Worm (Caenorhabditis elegans) whole organism, L1 larva: ENCODE data around the gene ZC504.1.

Experiments
- C34B4.2 ChIP-seq: sonication (generic microtip); optimal IDR thresholded peaks from 2 replicates; lab custom pipeline; 2017; ENCODE audit warnings: mild to moderate bottlenecking, missing genetic modification characterization, missing compliant biosample characterization
- F16B12.6 ChIP-seq: fragments of 150-350 bp; optimal IDR thresholded peaks from 2 replicates; lab custom pipeline; 2014; ENCODE audit warnings: missing biosample characterization, missing genetic modification characterization
- alr-1 ChIP-seq: fragments of 200-800 bp; sonication (Bioruptor generic); optimal IDR thresholded peaks from 2 replicates; lab custom pipeline; 2018; ENCODE audit warnings: borderline replicate concordance, mild to moderate bottlenecking, missing genetic modification characterization, missing compliant biosample characterization
- aly-2 ChIP-seq: fragments of 150-350 bp; optimal IDR thresholded peaks from 2 replicates; lab custom pipeline; 2014; ENCODE audit warnings: missing biosample characterization, missing genetic modification characterization
- ama-1 ChIP-seq: fragments of 150-350 bp; optimal IDR thresholded peaks from 2 replicates; lab custom pipeline; 2014
- ceh-63 ChIP-seq: fragments of 200-800 bp; sonication (Bioruptor generic); optimal IDR thresholded peaks from 2 replicates; lab custom pipeline; 2018; ENCODE audit warnings: mild to moderate bottlenecking, missing genetic modification characterization, missing compliant biosample characterization
- ceh-82 ChIP-seq, 3 experiments: fragments of 150-350 bp in 1 of 3; sonication (generic microtip) in 2 of 3; optimal IDR thresholded peaks; 2 replicates each; lab custom pipeline; 2014 to 2017; ENCODE audit warnings: missing biosample characterization in 3 of 3, missing genetic modification characterization in 3 of 3
- ceh-90 ChIP-seq: sonication (generic microtip); optimal IDR thresholded peaks from 2 replicates; lab custom pipeline; 2016; ENCODE audit warnings: missing genetic modification characterization, missing compliant biosample characterization
- ces-1 ChIP-seq: fragments of 150-350 bp; optimal IDR thresholded peaks from 2 replicates; lab custom pipeline; 2014; ENCODE audit warnings: missing biosample characterization, missing genetic modification reagents, missing genetic modification characterization
- dpl-1 ChIP-seq, 3 experiments: fragments of 150-350 bp in 2 of 3; sonication (generic microtip) in 1 of 3; optimal IDR thresholded peaks; 2 replicates each; lab custom pipeline; 2014 to 2017; ENCODE audit warnings: missing biosample characterization in 3 of 3, missing genetic modification characterization in 3 of 3, missing genetic modification reagents in 3 of 3
- dsc-1 ChIP-seq: sonication (generic microtip); optimal IDR thresholded peaks from 2 replicates; lab custom pipeline; 2016; ENCODE audit warnings: mild to moderate bottlenecking, missing genetic modification characterization, missing compliant biosample characterization
- efl-1 ChIP-seq, 4 experiments: fragments of 150-350 bp; optimal IDR thresholded peaks in 3 of 4; peaks in 1 of 4; 1 replicate in 1 of 4; 2 replicates in 3 of 4; lab custom pipeline; 2014; ENCODE audit warnings: missing biosample characterization in 2 of 4, missing genetic modification characterization in 2 of 4, missing genetic modification reagents in 2 of 4
- egl-27 ChIP-seq, 2 experiments: fragments of 150-350 bp in 1 of 2; sonication (generic microtip); optimal IDR thresholded peaks; 3 replicates each; lab custom pipeline; 2017 to 2018; ENCODE audit warnings: missing biosample characterization in 2 of 2, missing genetic modification characterization in 2 of 2, missing genetic modification reagents in 2 of 2
- elt-2 ChIP-seq: sonication (generic microtip); optimal IDR thresholded peaks from 2 replicates; lab custom pipeline; 2016; ENCODE audit warnings: missing genetic modification characterization, mild to moderate bottlenecking, inconsistent platforms, missing compliant biosample characterization, missing genetic modification reagents
- elt-3 ChIP-seq, 6 experiments: fragments of 150-350 bp in 1 of 6; sonication (generic microtip); optimal IDR thresholded peaks; 2 replicates each; lab custom pipeline; 2017 to 2018; ENCODE audit warnings: missing biosample characterization in 6 of 6, missing genetic modification characterization in 6 of 6, inconsistent platforms in 1 of 6
- fkh-10 ChIP-seq: sonication (generic microtip); optimal IDR thresholded peaks from 2 replicates; lab custom pipeline; 2017; ENCODE audit warnings: missing biosample characterization, missing genetic modification reagents, missing genetic modification characterization
- fkh-4 ChIP-seq: sonication (generic microtip); optimal IDR thresholded peaks from 2 replicates; lab custom pipeline; 2016; ENCODE audit warnings: missing compliant biosample characterization, missing genetic modification characterization, borderline replicate concordance
- fkh-8 ChIP-seq: sonication (generic microtip); optimal IDR thresholded peaks from 2 replicates; lab custom pipeline; 2016; ENCODE audit warnings: mild to moderate bottlenecking, missing genetic modification characterization, missing compliant biosample characterization
- grh-1 ChIP-seq: fragments of 200-800 bp; sonication (Bioruptor generic); IDR thresholded peaks from 2 replicates; pipeline ENCODE4 v1.3.6; 2022; ENCODE audit warnings: missing genetic modification reagents, missing genetic modification characterization, missing compliant biosample characterization
- hlh-17 ChIP-seq: fragments of 200-800 bp; sonication (Bioruptor generic); optimal IDR thresholded peaks from 2 replicates; lab custom pipeline; 2018; ENCODE audit warnings: missing genetic modification characterization, mild to moderate bottlenecking, missing compliant biosample characterization, moderate library complexity, borderline replicate concordance
- irx-1 ChIP-seq: sonication (generic microtip); optimal IDR thresholded peaks from 2 replicates; lab custom pipeline; 2016; ENCODE audit warnings: missing genetic modification characterization, missing compliant biosample characterization
- isw-1 ChIP-seq: fragments of 200-800 bp; sonication (Bioruptor generic); IDR thresholded peaks from 2 replicates; pipeline ENCODE4 v1.3.6; 2022; ENCODE audit warnings: missing genetic modification characterization, missing compliant biosample characterization
- jun-1 ChIP-seq: fragments of 150-350 bp; optimal IDR thresholded peaks from 2 replicates; lab custom pipeline; 2014; ENCODE audit warnings: missing biosample characterization, missing genetic modification reagents, missing genetic modification characterization
- lin-13 ChIP-seq: fragments of 150-350 bp; optimal IDR thresholded peaks from 2 replicates; lab custom pipeline; 2014; ENCODE audit warnings: missing biosample characterization, missing genetic modification reagents, missing genetic modification characterization
- lin-14 ChIP-seq: fragments of 200-800 bp; sonication (Bioruptor generic); optimal IDR thresholded peaks from 2 replicates; lab custom pipeline; 2018; ENCODE audit warnings: mild to moderate bottlenecking, missing genetic modification characterization, moderate library complexity, missing compliant biosample characterization
- lin-35 ChIP-seq, 2 experiments: fragments of 150-350 bp; optimal IDR thresholded peaks; 2 replicates each; lab custom pipeline; 2014; ENCODE audit warnings: missing biosample characterization in 2 of 2, missing genetic modification characterization in 2 of 2, missing genetic modification reagents in 2 of 2
- mep-1 ChIP-seq: fragments of 150-350 bp; optimal IDR thresholded peaks from 2 replicates; lab custom pipeline; 2014; ENCODE audit warnings: missing biosample characterization, missing genetic modification characterization
- nhr-12 ChIP-seq: sonication (generic microtip); optimal IDR thresholded peaks from 2 replicates; lab custom pipeline; 2017; ENCODE audit warnings: missing biosample characterization, missing genetic modification characterization
- nhr-20 ChIP-seq: sonication (generic microtip); optimal IDR thresholded peaks from 2 replicates; lab custom pipeline; 2016; ENCODE audit warnings: mild to moderate bottlenecking, missing genetic modification characterization, missing compliant biosample characterization
- nhr-237 ChIP-seq: fragments of 150-350 bp; optimal IDR thresholded peaks from 2 replicates; lab custom pipeline; 2014; ENCODE audit warnings: missing biosample characterization, missing genetic modification characterization
- nhr-76 ChIP-seq: sonication (generic microtip); optimal IDR thresholded peaks from 2 replicates; lab custom pipeline; 2017; ENCODE audit warnings: missing biosample characterization, missing genetic modification characterization
- nhr-84 ChIP-seq: sonication (generic microtip); optimal IDR thresholded peaks from 2 replicates; lab custom pipeline; 2017; ENCODE audit warnings: missing biosample characterization, missing genetic modification characterization
- nhr-85 ChIP-seq: sonication (generic microtip); peaks from one replicate; lab custom pipeline; 2016; ENCODE audit warnings: missing genetic modification characterization, inconsistent platforms, missing compliant biosample characterization
- nhr-90 ChIP-seq: sonication (generic microtip); optimal IDR thresholded peaks from 2 replicates; lab custom pipeline; 2016; ENCODE audit warnings: mild to moderate bottlenecking, missing genetic modification characterization, missing compliant biosample characterization; ENCODE audit not compliant: poor library complexity
- pqm-1 ChIP-seq: sonication (generic microtip); optimal IDR thresholded peaks from 3 replicates; lab custom pipeline; 2017; ENCODE audit warnings: missing biosample characterization, missing genetic modification characterization
- rnt-1 ChIP-seq: sonication (generic microtip); optimal IDR thresholded peaks from 2 replicates; lab custom pipeline; 2016; ENCODE audit warnings: mild to moderate bottlenecking, missing genetic modification characterization, moderate library complexity, missing compliant biosample characterization
- skn-1 ChIP-seq: fragments of 150-350 bp; optimal IDR thresholded peaks from 2 replicates; lab custom pipeline; 2014; ENCODE audit warnings: missing biosample characterization, missing genetic modification characterization
- sox-4 ChIP-seq: sonication (generic microtip); optimal IDR thresholded peaks from 2 replicates; lab custom pipeline; 2016; ENCODE audit warnings: missing genetic modification characterization, missing compliant biosample characterization
- sptf-1 ChIP-seq: fragments of 150-350 bp; optimal IDR thresholded peaks from 2 replicates; lab custom pipeline; 2014; ENCODE audit warnings: missing biosample characterization, missing genetic modification characterization
- sup-37 ChIP-seq: fragments of 200-800 bp; sonication (Bioruptor generic); optimal IDR thresholded peaks from 2 replicates; lab custom pipeline; 2018; ENCODE audit warnings: mild to moderate bottlenecking, missing genetic modification characterization, missing compliant biosample characterization
- swsn-7 ChIP-seq: sonication (generic microtip); optimal IDR thresholded peaks from 2 replicates; lab custom pipeline; 2016; ENCODE audit warnings: missing genetic modification characterization, missing compliant biosample characterization
- tbx-2 ChIP-seq: sonication (generic microtip); optimal IDR thresholded peaks from 2 replicates; lab custom pipeline; 2016; ENCODE audit warnings: missing genetic modification characterization, missing compliant biosample characterization
- unc-130 ChIP-seq: fragments of 150-350 bp; optimal IDR thresholded peaks from 2 replicates; lab custom pipeline; 2017; ENCODE audit warnings: missing biosample characterization, missing genetic modification characterization, inconsistent platforms
- unc-30 ChIP-seq: sonication (generic microtip); optimal IDR thresholded peaks from 2 replicates; lab custom pipeline; 2017; ENCODE audit warnings: missing biosample characterization, missing genetic modification characterization
- unc-62 ChIP-seq: fragments of 150-350 bp; optimal IDR thresholded peaks from 2 replicates; lab custom pipeline; 2014; ENCODE audit warnings: missing biosample characterization, missing genetic modification reagents, missing genetic modification characterization
- unc-98 ChIP-seq: fragments of 200-800 bp; sonication (Bioruptor generic); IDR thresholded peaks from 2 replicates; pipeline ENCODE4 v1.3.6; 2022; ENCODE audit warnings: missing genetic modification characterization, missing compliant biosample characterization
- xbp-1 ChIP-seq: sonication (generic microtip); optimal IDR thresholded peaks from 2 replicates; lab custom pipeline; 2016; ENCODE audit warnings: missing genetic modification characterization, missing compliant biosample characterization
- zag-1 ChIP-seq: fragments of 150-350 bp; optimal IDR thresholded peaks from 2 replicates; lab custom pipeline; 2014; ENCODE audit warnings: missing biosample characterization, missing genetic modification characterization
- zip-4 ChIP-seq: fragments of 200-800 bp; sonication (Bioruptor generic); optimal IDR thresholded peaks from 2 replicates; lab custom pipeline; 2018; ENCODE audit warnings: mild to moderate bottlenecking, missing genetic modification characterization, moderate library complexity, missing compliant biosample characterization
- ztf-11 ChIP-seq, 2 experiments: sonication (generic microtip); optimal IDR thresholded peaks; 2 replicates each; lab custom pipeline; 2016 to 2017; ENCODE audit warnings: missing genetic modification characterization in 2 of 2, missing biosample characterization in 1 of 2, missing compliant biosample characterization in 1 of 2
- ztf-4 ChIP-seq: fragments of 150-350 bp; optimal IDR thresholded peaks from 2 replicates; lab custom pipeline; 2014; ENCODE audit warnings: missing biosample characterization, missing genetic modification characterization

Gene ZC504.1

DNA sequence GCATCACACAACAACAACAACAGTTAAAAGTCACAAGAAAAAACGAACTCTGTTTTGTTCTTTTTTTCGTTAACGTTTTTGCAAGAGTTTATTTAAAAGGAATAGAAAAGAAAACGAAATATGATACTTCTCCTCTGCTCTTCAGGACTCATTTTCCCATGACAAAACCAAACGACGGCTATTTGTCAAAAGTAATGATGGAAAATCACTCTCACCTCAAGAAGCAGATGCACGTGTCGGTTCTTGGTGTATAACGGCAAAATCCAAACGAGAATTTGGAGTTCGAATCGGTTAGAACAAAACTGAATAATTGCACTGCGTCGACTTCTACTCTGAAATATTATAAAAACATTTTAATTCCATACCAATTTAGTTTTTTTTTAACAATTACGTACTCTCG lies 30.0 kb upstream of the ZC504.1 start:
- TF ChIP-seq tbx-2 (tag; lab: Kevin White, UChicago): no peak
- TF ChIP-seq sox-4 (tag; lab: Kevin White, UChicago): no peak
- TF ChIP-seq pqm-1 (tag; lab: Kevin White, UChicago): no peak

DNA sequence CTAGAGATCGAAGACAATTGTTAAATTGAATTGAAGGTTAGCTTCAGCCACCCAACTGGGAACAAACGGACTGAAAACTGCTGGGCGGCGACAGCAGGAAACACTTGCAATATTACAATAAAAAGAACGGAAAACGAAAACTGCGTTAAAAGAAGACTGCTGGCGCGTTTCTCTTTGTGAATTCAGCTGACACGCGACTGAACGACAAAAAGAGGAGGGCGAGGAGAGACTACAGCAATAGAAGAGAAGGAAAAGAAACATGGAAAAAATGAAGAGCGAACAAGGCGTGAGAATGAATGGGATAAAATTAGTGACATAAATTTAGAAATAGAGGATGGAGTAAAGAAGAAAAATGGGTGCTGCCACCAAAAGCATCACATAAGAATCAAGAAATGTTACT lies 29.3 kb upstream of the ZC504.1 start:
- TF ChIP-seq aly-2 (tag; lab: Kevin White, UChicago) (peak; percentile 50), skn-1 (peak; percentile 92), nhr-20 (tag; lab: Kevin White, UChicago) (peak; percentile 98), dsc-1 (peak; percentile 92), fkh-4 (tag; lab: Kevin White, UChicago) (no peak), nhr-85 (tag; lab: Kevin White, UChicago) (peak; percentile 96), lin-13 (GFP tag; lab: Kevin White, UChicago) (peak; percentile 89), unc-130 (tag; lab: Kevin White, UChicago) (peak; percentile 37), fkh-10 (GFP tag; lab: Kevin White, UChicago) (peak; percentile 68), sptf-1 (tag; lab: Kevin White, UChicago) (no peak), fkh-8 (peak; percentile 90), ztf-11 (tag; optimal IDR thresholded peaks at IDR 0.05; lab: Kevin White, UChicago) (peak in 1 of 2 experiments; percentile 80), dpl-1 (GFP tag; optimal IDR thresholded peaks at IDR 0.05; lab: Kevin White, UChicago) (peak; percentile 66 to 76 (median 74)), zag-1 (tag; lab: Kevin White, UChicago) (no peak), alr-1 (tag; lab: Kevin White, UChicago) (no peak), ceh-63 (GFP tag; lab: Kevin White, UChicago) (no peak), ceh-82 (tag; optimal IDR thresholded peaks at IDR 0.05; lab: Kevin White, UChicago) (peak; percentile 65 to 83 (median 73)), grh-1 (GFP tag; lab: Robert Waterston, UW) (peak; percentile 89), xbp-1 (tag; lab: Kevin White, UChicago) (peak; percentile 93), unc-98 (GFP tag; lab: Robert Waterston, UW) (no peak), lin-14 (GFP tag; lab: Kevin White, UChicago) (peak; percentile 99), efl-1 (optimal IDR thresholded peaks at IDR 0.05; lab: Kevin White, UChicago) (peak; percentile 78 to 79), efl-1 (GFP tag; optimal IDR thresholded peaks at IDR 0.05 in 1 of 2; lab: Kevin White, UChicago) (peak; percentile 59 to 97), nhr-90 (tag; lab: Kevin White, UChicago) (peak; percentile 92), F16B12.6 (tag; lab: Kevin White, UChicago) (no peak), rnt-1 (tag; lab: Kevin White, UChicago) (peak; percentile 94), irx-1 (tag; lab: Kevin White, UChicago) (peak; percentile 90), elt-3 (tag; optimal IDR thresholded peaks at IDR 0.05; lab: Kevin White, UChicago) (peak in 3 of 6 experiments; percentile 24 to 76 (median 72)), lin-35 (GFP tag; optimal IDR thresholded peaks at IDR 0.05; lab: Kevin White, UChicago) (peak; percentile 75 to 88), unc-62 (GFP tag; lab: Kevin White, UChicago) (no peak), nhr-12 (tag; lab: Kevin White, UChicago) (no peak), sup-37 (GFP tag; lab: Kevin White, UChicago) (peak; percentile 78), hlh-17 (GFP tag; lab: Kevin White, UChicago) (no peak), ceh-90 (tag; lab: Kevin White, UChicago) (no peak), nhr-84 (tag; lab: Kevin White, UChicago) (no peak), ztf-4 (tag; lab: Kevin White, UChicago) (peak; percentile 88), C34B4.2 (tag; lab: Kevin White, UChicago) (no peak), unc-30 (no peak), swsn-7 (peak; percentile 97), jun-1 (tag; lab: Kevin White, UChicago) (peak; percentile 89), ces-1 (no peak), nhr-76 (tag; lab: Kevin White, UChicago) (no peak), egl-27 (tag; optimal IDR thresholded peaks at IDR 0.05; lab: Kevin White, UChicago) (peak; percentile 47 to 66), isw-1 (peak; percentile 78), nhr-237 (tag; lab: Kevin White, UChicago) (no peak), elt-2 (tag; lab: Kevin White, UChicago) (peak; percentile 73), zip-4 (GFP tag; lab: Kevin White, UChicago) (peak; percentile 78), ama-1 (peak; percentile 77), mep-1 (peak; percentile 97)
